Fruit fly (Drosophila melanogaster) Kc167 (cell line): ENCODE measurements around the gene agt.

Source experiments
- Sin3A ChIP-seq: fragments of >200 bp; optimal IDR thresholded peaks from 2 replicates; lab custom pipeline; 2018; ENCODE audit warnings: missing external identifiers
- h ChIP-seq: fragments of >200 bp; optimal IDR thresholded peaks from 3 replicates; lab custom pipeline; 2018; ENCODE audit warnings: missing external identifiers

dm6 chr3R:6646740-6647139 lies 13.2 kb downstream of the agt start, which contains the start of gene Taf1:
- TF ChIP-seq Sin3A = no peak
- TF ChIP-seq h (lab: Kevin White, UChicago) = no peak
